Worm (Caenorhabditis elegans): ENCODE data around the gene Y73C8C.12.

ce11 chrV:3112198-3112597 lies 12.8 kb upstream of the Y73C8C.12 start:
- no peak for TF ChIP-seq tab-1 (GFP tag; IDR thresholded peaks at IDR 0.05)
- TF ChIP-seq cog-1 (tag; optimal IDR thresholded peaks at IDR 0.05), result no peak
- TF ChIP-seq flt-1 (GFP tag; IDR thresholded peaks at IDR 0.05), result no peak
- no peak for TF ChIP-seq ztf-23 (GFP tag; IDR thresholded peaks at IDR 0.05)

Measured in whole organism, midembryonic.